Worm (Caenorhabditis elegans) whole organism, L3 larva: ENCODE measurements around the gene F45E1.1.

Experiments used
- R02D3.7 ChIP-seq: fragments of 150-350 bp; optimal IDR thresholded peaks from 2 replicates; lab custom pipeline; 2014; ENCODE audit warnings: missing biosample characterization, missing genetic modification characterization
- ZK546.5 ChIP-seq: sonication (generic microtip); optimal IDR thresholded peaks from 2 replicates; lab custom pipeline; 2017; ENCODE audit warnings: missing biosample characterization, missing genetic modification characterization
- aly-2 ChIP-seq: fragments of 150-350 bp; optimal IDR thresholded peaks from 2 replicates; lab custom pipeline; 2014; ENCODE audit warnings: missing biosample characterization, missing genetic modification characterization
- ama-1 ChIP-seq: fragments of 150-350 bp; optimal IDR thresholded peaks from 2 replicates; lab custom pipeline; 2018
- ceh-16 ChIP-seq: sonication (generic microtip); optimal IDR thresholded peaks from 2 replicates; lab custom pipeline; 2017; ENCODE audit warnings: missing biosample characterization, missing genetic modification characterization
- ceh-28 ChIP-seq: fragments of 150-350 bp; optimal IDR thresholded peaks from 2 replicates; lab custom pipeline; 2014; ENCODE audit warnings: missing biosample characterization, missing genetic modification reagents, missing genetic modification characterization
- ceh-82 ChIP-seq: fragments of 150-350 bp; optimal IDR thresholded peaks from 2 replicates; lab custom pipeline; 2014; ENCODE audit warnings: missing biosample characterization, missing genetic modification characterization
- ceh-9 ChIP-seq: sonication (generic microtip); optimal IDR thresholded peaks from 2 replicates; lab custom pipeline; 2018; ENCODE audit warnings: missing biosample characterization, missing genetic modification characterization
- egl-27 ChIP-seq: sonication (generic microtip); optimal IDR thresholded peaks from 4 replicates; lab custom pipeline; 2017; ENCODE audit warnings: missing biosample characterization, missing genetic modification reagents, missing genetic modification characterization
- egl-5 ChIP-seq: fragments of 150-350 bp; optimal IDR thresholded peaks from 2 replicates; lab custom pipeline; 2017; ENCODE audit warnings: missing biosample characterization, missing genetic modification reagents, missing genetic modification characterization, inconsistent platforms
- elt-1 ChIP-seq: fragments of 150-350 bp; optimal IDR thresholded peaks from 2 replicates; lab custom pipeline; 2014; ENCODE audit warnings: missing biosample characterization, missing genetic modification characterization
- elt-2 ChIP-seq: sonication (generic microtip); optimal IDR thresholded peaks from 2 replicates; lab custom pipeline; 2016; ENCODE audit warnings: missing genetic modification reagents, mild to moderate bottlenecking, missing genetic modification characterization, missing compliant biosample characterization
- elt-3 ChIP-seq, 3 experiments: fragments of 150-350 bp in 1 of 3; sonication (generic microtip) in 2 of 3; optimal IDR thresholded peaks; 2 replicates in 2 of 3; 4 replicates in 1 of 3; lab custom pipeline; 2014 to 2017; ENCODE audit warnings: missing biosample characterization in 3 of 3, missing genetic modification characterization in 3 of 3
- eor-1 ChIP-seq, 2 experiments: fragments of 150-350 bp; optimal IDR thresholded peaks; 2 replicates each; lab custom pipeline; 2014 to 2018; ENCODE audit warnings: missing biosample characterization in 2 of 2, missing genetic modification characterization in 2 of 2
- fkh-10 ChIP-seq: sonication (generic microtip); optimal IDR thresholded peaks from 2 replicates; lab custom pipeline; 2017; ENCODE audit warnings: missing biosample characterization, missing genetic modification reagents, missing genetic modification characterization
- fkh-2 ChIP-seq: fragments of 150-350 bp; optimal IDR thresholded peaks from 2 replicates; lab custom pipeline; 2014; ENCODE audit warnings: missing biosample characterization, missing genetic modification reagents, missing genetic modification characterization
- fos-1 ChIP-seq: fragments of 150-350 bp; optimal IDR thresholded peaks from 2 replicates; lab custom pipeline; 2014; ENCODE audit warnings: missing biosample characterization, missing genetic modification characterization
- hmg-11 ChIP-seq: sonication (generic microtip); optimal IDR thresholded peaks from 2 replicates; lab custom pipeline; 2016; ENCODE audit warnings: missing genetic modification characterization, missing compliant biosample characterization
- jun-1 ChIP-seq: fragments of 150-350 bp; optimal IDR thresholded peaks from 2 replicates; lab custom pipeline; 2014; ENCODE audit warnings: missing biosample characterization, missing genetic modification reagents, missing genetic modification characterization
- lin-15B ChIP-seq: fragments of 150-350 bp; optimal IDR thresholded peaks from 2 replicates; lab custom pipeline; 2014; ENCODE audit warnings: missing biosample characterization, missing genetic modification characterization
- lin-39 ChIP-seq: fragments of 150-350 bp; optimal IDR thresholded peaks from 2 replicates; lab custom pipeline; 2018; ENCODE audit warnings: missing biosample characterization, missing genetic modification reagents, missing genetic modification characterization
- mdl-1 ChIP-seq: fragments of 150-350 bp; optimal IDR thresholded peaks from 2 replicates; lab custom pipeline; 2014; ENCODE audit warnings: missing biosample characterization, missing genetic modification characterization
- mml-1 ChIP-seq: fragments of 150-350 bp; sonication (generic microtip); optimal IDR thresholded peaks from 3 replicates; lab custom pipeline; 2014; ENCODE audit warnings: missing biosample characterization, missing genetic modification characterization
- nfya-1 ChIP-seq: sonication (generic microtip); optimal IDR thresholded peaks from 2 replicates; lab custom pipeline; 2017; ENCODE audit warnings: missing genetic modification characterization, mild to moderate bottlenecking, missing compliant biosample characterization, antibody characterized with exemption, moderate library complexity; ENCODE audit not compliant: insufficient read depth
- nhr-11 ChIP-seq: fragments of 150-350 bp; optimal IDR thresholded peaks from 2 replicates; lab custom pipeline; 2014; ENCODE audit warnings: missing biosample characterization, missing genetic modification characterization
- nhr-12 ChIP-seq: fragments of 150-350 bp; optimal IDR thresholded peaks from 2 replicates; lab custom pipeline; 2014; ENCODE audit warnings: missing biosample characterization, missing genetic modification characterization
- nhr-23 ChIP-seq: fragments of 150-350 bp; optimal IDR thresholded peaks from 2 replicates; lab custom pipeline; 2014; ENCODE audit warnings: missing biosample characterization, missing genetic modification reagents, missing genetic modification characterization
- nhr-237 ChIP-seq: fragments of 150-350 bp; optimal IDR thresholded peaks from 2 replicates; lab custom pipeline; 2014; ENCODE audit warnings: missing biosample characterization, missing genetic modification characterization
- nhr-25 ChIP-seq: sonication (generic microtip); optimal IDR thresholded peaks from 2 replicates; lab custom pipeline; 2017; ENCODE audit warnings: missing biosample characterization, missing genetic modification characterization
- nhr-28 ChIP-seq: fragments of 150-350 bp; optimal IDR thresholded peaks from 2 replicates; lab custom pipeline; 2014; ENCODE audit warnings: missing biosample characterization, missing genetic modification characterization
- nhr-43 ChIP-seq: sonication (generic microtip); optimal IDR thresholded peaks from 2 replicates; lab custom pipeline; 2016; ENCODE audit warnings: mild to moderate bottlenecking, missing genetic modification characterization, missing compliant biosample characterization; ENCODE audit not compliant: poor library complexity, severe bottlenecking
- nhr-67 ChIP-seq: fragments of 150-350 bp; optimal IDR thresholded peaks from 2 replicates; lab custom pipeline; 2014; ENCODE audit warnings: missing biosample characterization, missing genetic modification characterization
- nhr-76 ChIP-seq: fragments of 150-350 bp; sonication (generic microtip); optimal IDR thresholded peaks from 5 replicates; lab custom pipeline; 2014; ENCODE audit warnings: missing biosample characterization, missing genetic modification characterization
- pha-4 ChIP-seq: fragments of 150-350 bp; optimal IDR thresholded peaks from 2 replicates; lab custom pipeline; 2014; ENCODE audit warnings: missing biosample characterization, missing genetic modification reagents, missing genetic modification characterization
- pqm-1 ChIP-seq: fragments of 150-350 bp; optimal IDR thresholded peaks from 2 replicates; lab custom pipeline; 2017; ENCODE audit warnings: missing biosample characterization, missing genetic modification characterization, inconsistent platforms
- sea-2 ChIP-seq: fragments of 150-350 bp; sonication (generic microtip); optimal IDR thresholded peaks from 4 replicates; lab custom pipeline; 2014; ENCODE audit warnings: missing biosample characterization, missing genetic modification reagents, missing genetic modification characterization
- skn-1 ChIP-seq: fragments of 150-350 bp; optimal IDR thresholded peaks from 2 replicates; lab custom pipeline; 2014; ENCODE audit warnings: missing biosample characterization, missing genetic modification characterization
- snpc-4 ChIP-seq: fragments of 150-350 bp; optimal IDR thresholded peaks from 2 replicates; lab custom pipeline; 2014; ENCODE audit warnings: missing biosample characterization, missing genetic modification characterization
- unc-39 ChIP-seq: sonication (generic microtip); optimal IDR thresholded peaks from 4 replicates; lab custom pipeline; 2017; ENCODE audit warnings: missing biosample characterization, missing genetic modification characterization
- unc-62 ChIP-seq: fragments of 150-350 bp; sonication (generic microtip); optimal IDR thresholded peaks from 4 replicates; lab custom pipeline; 2014; ENCODE audit warnings: missing biosample characterization, missing genetic modification reagents, missing genetic modification characterization
- ztf-11 ChIP-seq: fragments of 150-350 bp; optimal IDR thresholded peaks from 2 replicates; lab custom pipeline; 2014; ENCODE audit warnings: missing biosample characterization, missing genetic modification characterization
- ztf-4 ChIP-seq: fragments of 150-350 bp; optimal IDR thresholded peaks from 2 replicates; lab custom pipeline; 2014; ENCODE audit warnings: missing biosample characterization, missing genetic modification characterization

F45E1.1 gene

ce11 chrX:8037365-8037764, 33.9 kb downstream of the F45E1.1 start:
- TF ChIP-seq unc-62 (GFP tag; lab: Kevin White, UChicago), result no peak
- no peak for TF ChIP-seq skn-1 (tag; lab: Kevin White, UChicago)
- TF ChIP-seq lin-39, result no peak
- TF ChIP-seq nhr-76 (tag; lab: Kevin White, UChicago), result no peak
- TF ChIP-seq nfya-1 (tag; lab: Kevin White, UChicago), result no peak
- no peak for TF ChIP-seq ceh-9 (tag; lab: Kevin White, UChicago)
- TF ChIP-seq hmg-11, result no peak
- no peak for TF ChIP-seq elt-1
- TF ChIP-seq fos-1, result no peak
- TF ChIP-seq ceh-82 (tag; lab: Kevin White, UChicago), result no peak
- TF ChIP-seq nhr-237, result no peak
- no peak for TF ChIP-seq nhr-11 (tag; lab: Kevin White, UChicago)
- TF ChIP-seq sea-2, result no peak
- TF ChIP-seq lin-15B, result no peak
- no peak for TF ChIP-seq mml-1 (tag; lab: Kevin White, UChicago)
- TF ChIP-seq aly-2 (tag; lab: Kevin White, UChicago), result no peak
- no peak for TF ChIP-seq egl-5 (tag; lab: Kevin White, UChicago)
- no peak for TF ChIP-seq ZK546.5 (tag; lab: Kevin White, UChicago)
- TF ChIP-seq R02D3.7, result no peak
- no peak for TF ChIP-seq jun-1 (tag; lab: Kevin White, UChicago)

DNA sequence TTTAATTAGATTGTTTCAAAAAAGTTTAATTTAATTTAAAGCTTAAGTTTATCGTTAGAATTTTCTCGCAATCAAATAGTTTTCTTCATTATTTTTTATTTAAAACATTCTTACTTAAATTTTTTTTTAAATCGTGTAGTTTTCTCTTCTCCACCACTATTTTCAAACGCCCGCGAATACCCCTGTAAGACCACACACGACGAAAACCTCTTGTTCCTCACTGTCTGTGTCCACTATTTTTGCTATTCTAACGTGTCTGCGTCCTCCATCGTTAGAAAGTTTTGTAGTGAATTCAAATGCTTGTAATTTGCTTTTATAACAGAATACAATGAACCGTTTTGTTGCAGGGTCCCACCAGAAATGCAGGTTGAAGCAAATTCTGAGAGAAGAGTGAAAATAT, 37.5 kb downstream of the F45E1.1 start, which contains the start of gene xol-1:
xol-1 (plus strand) TSS at position 347 of the 400 bp plus-strand sequence.
- TF ChIP-seq ztf-11 (no peak), nhr-28 (no peak), R02D3.7 (no peak), fos-1 (no peak), ama-1 (lab: Kevin White, UChicago) (no peak), ztf-4 (tag; lab: Kevin White, UChicago) (no peak), fkh-10 (GFP tag; lab: Kevin White, UChicago) (no peak), skn-1 (tag; lab: Kevin White, UChicago) (no peak), snpc-4 (tag; lab: Kevin White, UChicago) (no peak), ceh-9 (tag; lab: Kevin White, UChicago) (no peak), mdl-1 (no peak), nhr-67 (tag; lab: Kevin White, UChicago) (no peak), pqm-1 (tag; lab: Kevin White, UChicago) (no peak), eor-1 (tag; optimal IDR thresholded peaks at IDR 0.05; lab: Kevin White, UChicago) (no peak), egl-27 (no peak), lin-15B (no peak), unc-39 (tag; lab: Kevin White, UChicago) (no peak), nfya-1 (tag; lab: Kevin White, UChicago) (no peak), nhr-12 (tag; lab: Kevin White, UChicago) (no peak), nhr-11 (tag; lab: Kevin White, UChicago) (no peak)

DNA sequence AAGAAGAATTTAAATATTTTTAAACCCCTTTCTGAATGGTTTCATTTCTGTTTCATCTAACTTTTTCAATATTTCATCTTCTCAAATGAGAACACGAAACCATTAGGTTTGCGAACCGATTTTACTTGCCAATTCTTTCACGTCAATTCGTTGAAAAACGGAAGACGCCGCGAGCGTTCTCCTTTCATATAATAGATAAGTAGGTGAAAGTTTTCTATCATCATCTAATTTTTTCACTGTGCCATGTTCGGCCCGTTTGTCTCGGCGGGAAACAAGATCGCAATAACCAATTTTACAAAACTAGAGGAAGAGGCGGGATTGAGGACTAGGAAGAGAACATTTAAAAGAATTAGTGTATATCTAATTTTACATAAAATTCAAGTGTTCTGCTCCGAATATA, 41.7 kb downstream of the F45E1.1 start, which contains the start of gene C18A11.4:
C18A11.4 (plus strand) TSS at position 367 of the 400 bp plus-strand sequence.
- TF ChIP-seq jun-1 (tag; lab: Kevin White, UChicago) (no peak), unc-62 (GFP tag; lab: Kevin White, UChicago) (no peak), fkh-2 (tag; lab: Kevin White, UChicago) (no peak), mdl-1 (no peak), nhr-43 (tag; lab: Kevin White, UChicago) (no peak), eor-1 (tag; optimal IDR thresholded peaks at IDR 0.05; lab: Kevin White, UChicago) (no peak), nhr-23 (tag; lab: Kevin White, UChicago) (peak; percentile 10)

DNA sequence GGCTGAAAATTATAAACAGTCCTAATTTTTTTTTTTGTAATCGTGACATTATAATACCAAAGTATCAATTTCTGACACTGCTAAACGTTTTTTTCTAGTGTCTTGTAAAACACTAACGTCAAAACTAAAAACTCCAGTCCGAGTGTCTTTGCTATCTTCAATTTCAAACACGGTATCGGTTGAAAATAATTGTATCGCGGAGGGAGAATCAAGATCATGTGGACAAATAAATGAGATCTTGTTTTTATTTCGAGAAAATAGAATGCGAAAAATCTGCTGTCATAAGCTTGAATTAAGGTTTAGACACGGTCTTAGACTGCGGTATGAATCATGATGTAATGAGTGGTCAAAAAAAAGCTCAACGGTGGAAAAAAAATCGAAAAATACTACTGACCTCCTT, 45.2 kb downstream of the F45E1.1 start:
- TF ChIP-seq ceh-28, result peak; percentile 81
- TF ChIP-seq snpc-4 (tag; lab: Kevin White, UChicago), result no peak
- peak; percentile 40 for TF ChIP-seq nhr-25 (tag; lab: Kevin White, UChicago)
- TF ChIP-seq nhr-43 (tag; lab: Kevin White, UChicago), result peak; percentile 29
- TF ChIP-seq pqm-1 (tag; lab: Kevin White, UChicago), result no peak
- TF ChIP-seq ceh-16 (tag; lab: Kevin White, UChicago), result no peak
- TF ChIP-seq pha-4 (tag; lab: Kevin White, UChicago), result no peak
- TF ChIP-seq ztf-4 (tag; lab: Kevin White, UChicago), result no peak
- no peak for TF ChIP-seq sea-2
- no peak for TF ChIP-seq ceh-82 (tag; lab: Kevin White, UChicago)
- TF ChIP-seq nhr-76 (tag; lab: Kevin White, UChicago), result no peak
- no peak for TF ChIP-seq elt-3 (tag; optimal IDR thresholded peaks at IDR 0.05; lab: Kevin White, UChicago)
- TF ChIP-seq fkh-10 (GFP tag; lab: Kevin White, UChicago), result no peak
- TF ChIP-seq unc-62 (GFP tag; lab: Kevin White, UChicago), result no peak
- TF ChIP-seq ZK546.5 (tag; lab: Kevin White, UChicago), result no peak
- no peak for TF ChIP-seq elt-2 (tag; lab: Kevin White, UChicago)
- TF ChIP-seq nhr-23 (tag; lab: Kevin White, UChicago), result no peak
